Worm (Caenorhabditis elegans) whole organism, L4/young adult: ENCODE measurements around the gene lmbr-1.
A peak's percentile ranks its signal among the peaks of the same experiment; 100 is the strongest.
"Not testable (repeated sequence)": the region's sequence is repeated elsewhere in the genome, so short reads cannot be mapped to it uniquely, and the experiment has no call there.

ENCODE experiments used
- W03F9.2 ChIP-seq: fragments of 150-350 bp; optimal IDR thresholded peaks from 2 replicates; lab custom pipeline; 2014; ENCODE audit warnings: missing biosample characterization, missing genetic modification characterization
- dao-5 ChIP-seq: sonication (generic microtip); optimal IDR thresholded peaks from 2 replicates; lab custom pipeline; 2016; ENCODE audit warnings: missing genotype, missing genetic modification characterization, moderate library complexity, missing compliant biosample characterization
- him-1 ChIP-seq: sonication (generic microtip); optimal IDR thresholded peaks from 2 replicates; lab custom pipeline; 2016; ENCODE audit warnings: missing genotype, missing genetic modification reagents, missing genetic modification characterization, missing compliant biosample characterization

lmbr-1 gene

ce11 chrIII:8371595-8372305 lies at the start of gene lmbr-1:
Gene lmbr-1 (plus strand): TSS chrIII:8372255.
- no peak for TF ChIP-seq W03F9.2 (tag; lab: Kevin White, UChicago)
- TF ChIP-seq him-1 (tag; lab: Kevin White, UChicago), result no peak
- no peak for TF ChIP-seq dao-5

- no peak for TF ChIP-seq him-1 (tag; lab: Kevin White, UChicago)
- TF ChIP-seq dao-5, result no peak
- TF ChIP-seq W03F9.2 (tag; lab: Kevin White, UChicago), result no peak
Measured at ce11 chrIII:8322645-8323213, 49.3 kb upstream of the lmbr-1 start, which contains the start of gene F10E9.1. Gene F10E9.1 (plus strand): TSS chrIII:8323163.

- TF ChIP-seq W03F9.2 (tag; lab: Kevin White, UChicago), result no peak
- no peak for TF ChIP-seq him-1 (tag; lab: Kevin White, UChicago)
Measured at ce11 chrIII:8324412-8324811, 47.6 kb upstream of the lmbr-1 start, which contains the start of gene F10E9.12. Gene F10E9.12 (plus strand): TSS chrIII:8324542.

- no peak for TF ChIP-seq dao-5
- TF ChIP-seq W03F9.2 (tag; lab: Kevin White, UChicago), result no peak
- no peak for TF ChIP-seq him-1 (tag; lab: Kevin White, UChicago)
Measured at ce11 chrIII:8325574-8326513, 46.2 kb upstream of the lmbr-1 start, which contains the start of gene ZC262.13. Gene ZC262.13 (plus strand): TSS chrIII:8326214.

- TF ChIP-seq him-1 (tag; lab: Kevin White, UChicago) (no peak), dao-5 (no peak), W03F9.2 (tag; lab: Kevin White, UChicago) (no peak)
Measured at ce11 chrIII:8331211-8331610, 40.8 kb upstream of the lmbr-1 start, which contains the start of gene iglr-2. Gene iglr-2 (minus strand): TSS chrIII:8331311.

ce11 chrIII:8331779-8332178 lies 40.3 kb upstream of the lmbr-1 start, which contains the start of the genes mrps-18A and ZC262.2:
Gene mrps-18A (minus strand): TSS chrIII:8331919.
Gene ZC262.2 (plus strand): TSS chrIII:8332062.
- TF ChIP-seq W03F9.2 (tag; lab: Kevin White, UChicago) (peak; percentile 19), dao-5 (no peak)

ce11 chrIII:8334432-8334831 lies 37.6 kb upstream of the lmbr-1 start, which contains the start of gene ZC262.4:
Gene ZC262.4 (minus strand): TSS chrIII:8334532.
- TF ChIP-seq W03F9.2 (tag; lab: Kevin White, UChicago), result no peak
- TF ChIP-seq him-1 (tag; lab: Kevin White, UChicago), result no peak
- TF ChIP-seq dao-5, result no peak

ce11 chrIII:8339372-8339771 lies 32.7 kb upstream of the lmbr-1 start, which contains the start of gene clc-28:
Gene clc-28 (minus strand): TSS chrIII:8339472.
- TF ChIP-seq dao-5; him-1 (tag; lab: Kevin White, UChicago); W03F9.2 (tag; lab: Kevin White, UChicago): not testable (repeated sequence)

ce11 chrIII:8344283-8344682 lies 27.8 kb upstream of the lmbr-1 start, which contains the start of gene ZC262.7:
Gene ZC262.7 (minus strand): TSS chrIII:8344336.
- not testable (repeated sequence) for TF ChIP-seq W03F9.2 (tag; lab: Kevin White, UChicago); him-1 (tag; lab: Kevin White, UChicago); dao-5

ce11 chrIII:8347822-8348221 lies 24.2 kb upstream of the lmbr-1 start, which contains the start of gene clc-29:
Gene clc-29 (minus strand): TSS chrIII:8347922.
- TF ChIP-seq him-1 (tag; lab: Kevin White, UChicago); W03F9.2 (tag; lab: Kevin White, UChicago); dao-5: not testable (repeated sequence)

- TF ChIP-seq him-1 (tag; lab: Kevin White, UChicago) (peak; percentile 17), dao-5 (no peak)
Measured at ce11 chrIII:8354644-8355461, 17.2 kb upstream of the lmbr-1 start, which contains the start of gene unc-116. Gene unc-116 (minus strand): TSS chrIII:8355174.

ce11 chrIII:8355462-8355815 lies 16.6 kb upstream of the lmbr-1 start:
- TF ChIP-seq W03F9.2 (tag; lab: Kevin White, UChicago), result no peak
- TF ChIP-seq dao-5, result no peak
- TF ChIP-seq him-1 (tag; lab: Kevin White, UChicago), result no peak
